Fruit fly (Drosophila melanogaster) whole organism, pupa: Measurements from ENCODE around the gene CG34001.

Source experiments
- CG13204 ChIP-seq: fragments of 200-800 bp; sonication (Bioruptor generic); optimal IDR thresholded peaks from 2 replicates; lab custom pipeline; 2018; ENCODE audit warnings: missing biosample characterization, mild to moderate bottlenecking, missing genetic modification characterization, moderate library complexity
- CG17806 ChIP-seq: fragments of 200-800 bp; sonication (Bioruptor generic); optimal IDR thresholded peaks from 2 replicates; lab custom pipeline; 2018; ENCODE audit warnings: missing biosample characterization, mild to moderate bottlenecking, missing genetic modification characterization, moderate library complexity
- CG32121 ChIP-seq: fragments of 200-800 bp; sonication (Bioruptor generic); IDR thresholded peaks from 2 replicates; pipeline ENCODE4 v1.3.6; 2022; ENCODE audit warnings: missing biosample characterization, missing genetic modification characterization
- CG9948 ChIP-seq: fragments of 200-800 bp; sonication (Bioruptor generic); optimal IDR thresholded peaks from 2 replicates; lab custom pipeline; 2018; ENCODE audit warnings: missing biosample characterization, mild to moderate bottlenecking, missing genetic modification characterization, moderate library complexity
- EcR ChIP-seq: fragments of 200-800 bp; sonication (Bioruptor generic); optimal IDR thresholded peaks from 3 replicates; lab custom pipeline; 2019; ENCODE audit warnings: missing biosample characterization, missing genetic modification characterization, mild to moderate bottlenecking, moderate library complexity, missing genetic modification reagents
- gl ChIP-seq: fragments of 200-800 bp; sonication (Bioruptor generic); optimal IDR thresholded peaks from 2 replicates; lab custom pipeline; 2018; ENCODE audit warnings: missing biosample characterization, mild to moderate bottlenecking, missing genetic modification characterization

- TF ChIP-seq CG32121 (no peak), CG9948 (tag; lab: Kevin White, UChicago) (no peak), EcR (GFP tag; lab: Kevin White, UChicago) (no peak), CG17806 (no peak), CG13204 (GFP tag; lab: Kevin White, UChicago) (no peak), gl (no peak)
These were observed 2.5 kb upstream of the CG34001 start, which contains the start of gene CG14151 for dm6 chr3L:10628384-10628783.
